Worm (Caenorhabditis elegans) whole organism, L3 larva: ENCODE data around the gene exc-6.
A peak's percentile ranks its signal among the peaks of the same experiment; 100 is the strongest.

Source experiments
- R02D3.7 ChIP-seq: fragments of 150-350 bp; optimal IDR thresholded peaks from 2 replicates; lab custom pipeline; 2014; ENCODE audit warnings: missing biosample characterization, missing genetic modification characterization
- ama-1 ChIP-seq: fragments of 150-350 bp; optimal IDR thresholded peaks from 2 replicates; lab custom pipeline; 2018
- ceh-16 ChIP-seq: sonication (generic microtip); optimal IDR thresholded peaks from 2 replicates; lab custom pipeline; 2017; ENCODE audit warnings: missing biosample characterization, missing genetic modification characterization
- ceh-28 ChIP-seq: fragments of 150-350 bp; optimal IDR thresholded peaks from 2 replicates; lab custom pipeline; 2014; ENCODE audit warnings: missing biosample characterization, missing genetic modification reagents, missing genetic modification characterization
- ceh-9 ChIP-seq: sonication (generic microtip); optimal IDR thresholded peaks from 2 replicates; lab custom pipeline; 2018; ENCODE audit warnings: missing biosample characterization, missing genetic modification characterization
- egl-27 ChIP-seq: sonication (generic microtip); optimal IDR thresholded peaks from 4 replicates; lab custom pipeline; 2017; ENCODE audit warnings: missing biosample characterization, missing genetic modification reagents, missing genetic modification characterization
- egl-5 ChIP-seq: fragments of 150-350 bp; optimal IDR thresholded peaks from 2 replicates; lab custom pipeline; 2017; ENCODE audit warnings: missing biosample characterization, missing genetic modification reagents, missing genetic modification characterization, inconsistent platforms
- elt-2 ChIP-seq: sonication (generic microtip); optimal IDR thresholded peaks from 2 replicates; lab custom pipeline; 2016; ENCODE audit warnings: missing genetic modification reagents, mild to moderate bottlenecking, missing genetic modification characterization, missing compliant biosample characterization
- eor-1 ChIP-seq, 2 experiments: fragments of 150-350 bp; optimal IDR thresholded peaks; 2 replicates each; lab custom pipeline; 2014 to 2018; ENCODE audit warnings: missing biosample characterization in 2 of 2, missing genetic modification characterization in 2 of 2
- fkh-10 ChIP-seq: sonication (generic microtip); optimal IDR thresholded peaks from 2 replicates; lab custom pipeline; 2017; ENCODE audit warnings: missing biosample characterization, missing genetic modification reagents, missing genetic modification characterization
- fkh-2 ChIP-seq: fragments of 150-350 bp; optimal IDR thresholded peaks from 2 replicates; lab custom pipeline; 2014; ENCODE audit warnings: missing biosample characterization, missing genetic modification reagents, missing genetic modification characterization
- fos-1 ChIP-seq: fragments of 150-350 bp; optimal IDR thresholded peaks from 2 replicates; lab custom pipeline; 2014; ENCODE audit warnings: missing biosample characterization, missing genetic modification characterization
- hmg-11 ChIP-seq: sonication (generic microtip); optimal IDR thresholded peaks from 2 replicates; lab custom pipeline; 2016; ENCODE audit warnings: missing genetic modification characterization, missing compliant biosample characterization
- lin-39 ChIP-seq: fragments of 150-350 bp; optimal IDR thresholded peaks from 2 replicates; lab custom pipeline; 2018; ENCODE audit warnings: missing biosample characterization, missing genetic modification reagents, missing genetic modification characterization
- lsy-12 ChIP-seq: sonication (generic microtip); optimal IDR thresholded peaks from 2 replicates; lab custom pipeline; 2016; ENCODE audit warnings: mild to moderate bottlenecking, missing genetic modification characterization, missing compliant biosample characterization
- mdl-1 ChIP-seq: fragments of 150-350 bp; optimal IDR thresholded peaks from 2 replicates; lab custom pipeline; 2014; ENCODE audit warnings: missing biosample characterization, missing genetic modification characterization
- mml-1 ChIP-seq: fragments of 150-350 bp; sonication (generic microtip); optimal IDR thresholded peaks from 3 replicates; lab custom pipeline; 2014; ENCODE audit warnings: missing biosample characterization, missing genetic modification characterization
- nfya-1 ChIP-seq: sonication (generic microtip); optimal IDR thresholded peaks from 2 replicates; lab custom pipeline; 2017; ENCODE audit warnings: missing genetic modification characterization, mild to moderate bottlenecking, missing compliant biosample characterization, antibody characterized with exemption, moderate library complexity; ENCODE audit not compliant: insufficient read depth
- nhr-11 ChIP-seq: fragments of 150-350 bp; optimal IDR thresholded peaks from 2 replicates; lab custom pipeline; 2014; ENCODE audit warnings: missing biosample characterization, missing genetic modification characterization
- nhr-12 ChIP-seq: fragments of 150-350 bp; optimal IDR thresholded peaks from 2 replicates; lab custom pipeline; 2014; ENCODE audit warnings: missing biosample characterization, missing genetic modification characterization
- nhr-23 ChIP-seq: fragments of 150-350 bp; optimal IDR thresholded peaks from 2 replicates; lab custom pipeline; 2014; ENCODE audit warnings: missing biosample characterization, missing genetic modification reagents, missing genetic modification characterization
- nhr-25 ChIP-seq: sonication (generic microtip); optimal IDR thresholded peaks from 2 replicates; lab custom pipeline; 2017; ENCODE audit warnings: missing biosample characterization, missing genetic modification characterization
- nhr-28 ChIP-seq: fragments of 150-350 bp; optimal IDR thresholded peaks from 2 replicates; lab custom pipeline; 2014; ENCODE audit warnings: missing biosample characterization, missing genetic modification characterization
- nhr-43 ChIP-seq: sonication (generic microtip); optimal IDR thresholded peaks from 2 replicates; lab custom pipeline; 2016; ENCODE audit warnings: mild to moderate bottlenecking, missing genetic modification characterization, missing compliant biosample characterization; ENCODE audit not compliant: poor library complexity, severe bottlenecking
- nhr-77 ChIP-seq: fragments of 150-350 bp; optimal IDR thresholded peaks from 2 replicates; lab custom pipeline; 2014; ENCODE audit warnings: missing biosample characterization, missing genetic modification characterization
- pha-4 ChIP-seq: fragments of 150-350 bp; optimal IDR thresholded peaks from 2 replicates; lab custom pipeline; 2014; ENCODE audit warnings: missing biosample characterization, missing genetic modification reagents, missing genetic modification characterization
- pqm-1 ChIP-seq: fragments of 150-350 bp; optimal IDR thresholded peaks from 2 replicates; lab custom pipeline; 2017; ENCODE audit warnings: missing biosample characterization, missing genetic modification characterization, inconsistent platforms
- sea-2 ChIP-seq: fragments of 150-350 bp; sonication (generic microtip); optimal IDR thresholded peaks from 4 replicates; lab custom pipeline; 2014; ENCODE audit warnings: missing biosample characterization, missing genetic modification reagents, missing genetic modification characterization
- tbx-2 ChIP-seq: sonication (generic microtip); optimal IDR thresholded peaks from 2 replicates; lab custom pipeline; 2016; ENCODE audit warnings: mild to moderate bottlenecking, missing genetic modification characterization, missing compliant biosample characterization
- unc-62 ChIP-seq: fragments of 150-350 bp; sonication (generic microtip); optimal IDR thresholded peaks from 4 replicates; lab custom pipeline; 2014; ENCODE audit warnings: missing biosample characterization, missing genetic modification reagents, missing genetic modification characterization
- zag-1 ChIP-seq: fragments of 150-350 bp; optimal IDR thresholded peaks from 2 replicates; lab custom pipeline; 2014; ENCODE audit warnings: missing biosample characterization, missing genetic modification characterization
- ztf-11 ChIP-seq: fragments of 150-350 bp; optimal IDR thresholded peaks from 2 replicates; lab custom pipeline; 2014; ENCODE audit warnings: missing biosample characterization, missing genetic modification characterization
- ztf-4 ChIP-seq: fragments of 150-350 bp; optimal IDR thresholded peaks from 2 replicates; lab custom pipeline; 2014; ENCODE audit warnings: missing biosample characterization, missing genetic modification characterization

exc-6 gene

ce11 chrIII:1102908-1103307 lies at the start of gene exc-6:
TSS of gene exc-6 (plus strand) at chrIII:1103208.
- TF ChIP-seq lsy-12 (tag; lab: Kevin White, UChicago) (no peak), mml-1 (tag; lab: Kevin White, UChicago) (no peak), nhr-43 (tag; lab: Kevin White, UChicago) (no peak), nhr-12 (tag; lab: Kevin White, UChicago) (no peak), mdl-1 (tag; lab: Kevin White, UChicago) (no peak), egl-27 (tag; lab: Kevin White, UChicago) (no peak), fos-1 (no peak), nhr-11 (tag; lab: Kevin White, UChicago) (no peak), ztf-11 (tag; lab: Kevin White, UChicago) (no peak), nfya-1 (tag; lab: Kevin White, UChicago) (no peak), pqm-1 (tag; lab: Kevin White, UChicago) (no peak)

- TF ChIP-seq nhr-77 (no peak), nhr-28 (tag; lab: Kevin White, UChicago) (no peak), nhr-25 (tag; lab: Kevin White, UChicago) (peak; percentile 13), nhr-23 (tag; lab: Kevin White, UChicago) (peak; percentile 83), lin-39 (tag; lab: Kevin White, UChicago) (no peak), hmg-11 (tag; lab: Kevin White, UChicago) (peak; percentile 44)
Measured at ce11 chrIII:1054096-1054495, 48.9 kb upstream of the exc-6 start.

ce11 chrIII:1056989-1057687 lies 45.9 kb upstream of the exc-6 start:
- peak; percentile 85 for TF ChIP-seq ceh-28 (tag; lab: Kevin White, UChicago)

- TF ChIP-seq ceh-28 (tag; lab: Kevin White, UChicago) (peak; percentile 94), egl-27 (tag; lab: Kevin White, UChicago) (no peak), fkh-2 (tag; lab: Kevin White, UChicago) (no peak)
Measured at ce11 chrIII:1058074-1058473, 44.9 kb upstream of the exc-6 start.

- TF ChIP-seq ceh-28 (tag; lab: Kevin White, UChicago) (peak; percentile 57), nhr-12 (tag; lab: Kevin White, UChicago) (no peak), mml-1 (tag; lab: Kevin White, UChicago) (no peak), ceh-16 (tag; lab: Kevin White, UChicago) (no peak)
Measured at ce11 chrIII:1058881-1059280, 44.1 kb upstream of the exc-6 start.

ce11 chrIII:1059961-1060360 lies 43.0 kb upstream of the exc-6 start, which contains the start of gene BE0003N10.6:
TSS of gene BE0003N10.6 (minus strand) at chrIII:1060061.
- no peak for TF ChIP-seq elt-2 (tag; lab: Kevin White, UChicago)
- TF ChIP-seq ama-1 (lab: Kevin White, UChicago): no peak
- no peak for TF ChIP-seq nhr-25 (tag; lab: Kevin White, UChicago)
- TF ChIP-seq R02D3.7: no peak
- no peak for TF ChIP-seq sea-2
- no peak for TF ChIP-seq ceh-9 (tag; lab: Kevin White, UChicago)
- TF ChIP-seq pha-4 (tag; lab: Kevin White, UChicago): no peak
- TF ChIP-seq nhr-11 (tag; lab: Kevin White, UChicago): no peak
- no peak for TF ChIP-seq ceh-16 (tag; lab: Kevin White, UChicago)
- TF ChIP-seq unc-62 (GFP tag; lab: Kevin White, UChicago): no peak
- no peak for TF ChIP-seq zag-1 (tag; lab: Kevin White, UChicago)
- no peak for TF ChIP-seq fkh-10
- no peak for TF ChIP-seq ztf-4 (tag; lab: Kevin White, UChicago)
- TF ChIP-seq egl-5 (tag; lab: Kevin White, UChicago): no peak
- TF ChIP-seq eor-1 (tag; optimal IDR thresholded peaks at IDR 0.05; lab: Kevin White, UChicago): no peak
- no peak for TF ChIP-seq nfya-1 (tag; lab: Kevin White, UChicago)
- TF ChIP-seq tbx-2 (tag; lab: Kevin White, UChicago): no peak
- TF ChIP-seq nhr-77: no peak
- TF ChIP-seq ceh-28 (tag; lab: Kevin White, UChicago): no peak
